Fruit fly (Drosophila melanogaster): ENCODE results near the gene CG4467.

DNA sequence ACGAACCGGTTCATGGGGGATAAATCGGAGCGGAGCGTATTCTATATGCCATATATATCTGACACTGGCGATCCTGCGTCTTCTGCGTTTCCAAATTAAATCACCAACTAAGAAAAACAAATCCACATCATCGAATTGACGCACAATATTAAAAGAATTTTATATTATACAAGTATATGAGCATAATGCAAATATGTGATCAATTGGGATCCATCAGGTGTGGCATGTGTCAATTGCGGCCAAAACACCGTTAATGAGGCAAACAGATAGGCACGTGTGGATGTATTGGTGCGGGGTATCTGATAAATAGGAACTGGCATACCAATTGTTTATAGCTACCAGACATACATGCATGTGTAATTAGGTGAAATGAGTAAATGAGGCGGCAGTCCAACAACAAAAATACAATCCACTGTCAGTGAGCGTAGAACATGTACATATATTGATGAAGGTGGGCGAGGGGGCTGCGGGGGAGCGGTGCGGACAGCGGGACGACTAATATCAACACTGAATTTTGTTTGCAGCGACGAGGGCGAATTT, 70.6 kb downstream of the CG4467 start:
- no peak for TF ChIP-seq dac (GFP tag; optimal IDR thresholded peaks at IDR 0.05)
- no peak for TF ChIP-seq spab (GFP tag; optimal IDR thresholded peaks at IDR 0.05)
- 0 out of 3 replicates have a peak, but pooled peaks have one; percentile 15 for TF ChIP-seq eg (GFP tag; IDR thresholded peaks at IDR 0.05)
- TF ChIP-seq fd59A (GFP tag; optimal IDR thresholded peaks at IDR 0.05), result no peak
- no peak for TF ChIP-seq CG6276 (GFP tag; optimal IDR thresholded peaks at IDR 0.05)
